Fruit fly (Drosophila melanogaster): ENCODE results near the gene Drice.

The Drice gene

dm6 chr3R:29763804-29764203 is 35.7 kb upstream of the Drice start:
- TF ChIP-seq D1 (tag; optimal IDR thresholded peaks at IDR 0.05) (no peak), CG8301 (tag; optimal IDR thresholded peaks at IDR 0.05) (no peak), CG15710 (tag; optimal IDR thresholded peaks at IDR 0.05) (no peak), CG34367 (tag; optimal IDR thresholded peaks at IDR 0.05) (no peak), CG14655 (GFP tag; optimal IDR thresholded peaks at IDR 0.05) (peak; percentile 29), Ets98B (GFP tag; IDR thresholded peaks at IDR 0.05) (no peak), CG12605 (GFP tag; IDR thresholded peaks at IDR 0.05) (no peak), CG13204 (GFP tag; optimal IDR thresholded peaks at IDR 0.05) (no peak), CG17806 (tag; optimal IDR thresholded peaks at IDR 0.05) (peak; percentile 22), CG8159 (tag; optimal IDR thresholded peaks at IDR 0.05) (peak; percentile 43), Snoo (tag; optimal IDR thresholded peaks at IDR 0.05) (no peak)

dm6 chr3R:29764249-29765042 is 35.0 kb upstream of the Drice start:
- TF ChIP-seq CG8301 (tag; optimal IDR thresholded peaks at IDR 0.05) (no peak), CG12605 (GFP tag; IDR thresholded peaks at IDR 0.05) (no peak), EcR (GFP tag; optimal IDR thresholded peaks at IDR 0.05) (peak; percentile 95), CG13204 (GFP tag; optimal IDR thresholded peaks at IDR 0.05) (peak; percentile 11)

dm6 chr3R:29765267-29766095 is 34.0 kb upstream of the Drice start, which contains the start of gene kay:
Gene kay, plus strand, starts transcription at chr3R:29765995.
- TF ChIP-seq Snoo (tag; optimal IDR thresholded peaks at IDR 0.05), result no peak
- TF ChIP-seq CG15710 (tag; optimal IDR thresholded peaks at IDR 0.05), result no peak
- TF ChIP-seq CG10348 (GFP tag; IDR thresholded peaks at IDR 0.05), result no peak
- peak; percentile 42; the same call in 2 of the 3 replicates for TF ChIP-seq CG4496 (GFP tag; IDR thresholded peaks at IDR 0.05)
- no peak for TF ChIP-seq Pif1A (GFP tag; optimal IDR thresholded peaks at IDR 0.05)
- TF ChIP-seq CG34367 (tag; optimal IDR thresholded peaks at IDR 0.05), result no peak
- no peak for TF ChIP-seq EcR (GFP tag; optimal IDR thresholded peaks at IDR 0.05)
- no peak for TF ChIP-seq fd96Ca (GFP tag; IDR thresholded peaks at IDR 0.05)
- TF ChIP-seq CG32121 (GFP tag; IDR thresholded peaks at IDR 0.05), result no peak
- no peak for TF ChIP-seq CG9948 (tag; optimal IDR thresholded peaks at IDR 0.05)
- no peak for TF ChIP-seq D1 (tag; optimal IDR thresholded peaks at IDR 0.05)
- no peak for TF ChIP-seq CG17806 (tag; optimal IDR thresholded peaks at IDR 0.05)
- TF ChIP-seq CG13204 (GFP tag; optimal IDR thresholded peaks at IDR 0.05), result peak; percentile 7

- no peak for TF ChIP-seq Snoo (tag; optimal IDR thresholded peaks at IDR 0.05)
- TF ChIP-seq CG17806 (tag; optimal IDR thresholded peaks at IDR 0.05), result no peak
These were observed 32.2 kb upstream of the Drice start for dm6 chr3R:29767236-29767635.

dm6 chr3R:29770930-29771329 is 28.5 kb upstream of the Drice start:
- TF ChIP-seq CG8159 (tag; optimal IDR thresholded peaks at IDR 0.05), result no peak
- no peak for TF ChIP-seq CG15710 (tag; optimal IDR thresholded peaks at IDR 0.05)

- TF ChIP-seq CG8301 (tag; optimal IDR thresholded peaks at IDR 0.05), result no peak
- no peak for TF ChIP-seq CG32121 (GFP tag; IDR thresholded peaks at IDR 0.05)
- peak; percentile 49 for TF ChIP-seq CG12605 (GFP tag; IDR thresholded peaks at IDR 0.05)
- TF ChIP-seq Pif1A (GFP tag; optimal IDR thresholded peaks at IDR 0.05), result no peak
- TF ChIP-seq fd96Ca (GFP tag; IDR thresholded peaks at IDR 0.05), result 0 out of 3 replicates have a peak, but pooled peaks have one; percentile 37
- no peak for TF ChIP-seq CG15710 (tag; optimal IDR thresholded peaks at IDR 0.05)
- peak; percentile 83 for TF ChIP-seq EcR (GFP tag; optimal IDR thresholded peaks at IDR 0.05)
- no peak for TF ChIP-seq CG4496 (GFP tag; IDR thresholded peaks at IDR 0.05)
These were observed 27.8 kb upstream of the Drice start for dm6 chr3R:29771645-29772089.

dm6 chr3R:29772090-29772794 is 27.2 kb upstream of the Drice start:
- no peak for TF ChIP-seq CG32121 (GFP tag; IDR thresholded peaks at IDR 0.05)
- no peak for TF ChIP-seq CG17806 (tag; optimal IDR thresholded peaks at IDR 0.05)
- peak; percentile 23 for TF ChIP-seq Snoo (tag; optimal IDR thresholded peaks at IDR 0.05)
- TF ChIP-seq Pif1A (GFP tag; optimal IDR thresholded peaks at IDR 0.05), result no peak
- no peak for TF ChIP-seq gl (tag; optimal IDR thresholded peaks at IDR 0.05)
- TF ChIP-seq fd96Ca (GFP tag; IDR thresholded peaks at IDR 0.05), result no peak
- no peak for TF ChIP-seq D1 (tag; optimal IDR thresholded peaks at IDR 0.05)
- TF ChIP-seq CG12605 (GFP tag; IDR thresholded peaks at IDR 0.05), result no peak
- no peak for TF ChIP-seq CG10348 (GFP tag; IDR thresholded peaks at IDR 0.05)
- TF ChIP-seq CG15710 (tag; optimal IDR thresholded peaks at IDR 0.05), result peak; percentile 13
- no peak for TF ChIP-seq rn (GFP tag; IDR thresholded peaks at IDR 0.05)
- no peak for TF ChIP-seq CG13204 (GFP tag; optimal IDR thresholded peaks at IDR 0.05)
- peak; percentile 73 for TF ChIP-seq CG14655 (GFP tag; optimal IDR thresholded peaks at IDR 0.05)
- 0 out of 2 replicates have a peak, but pooled peaks have one; percentile 37 for TF ChIP-seq Ets98B (GFP tag; IDR thresholded peaks at IDR 0.05)
- TF ChIP-seq CG8159 (tag; optimal IDR thresholded peaks at IDR 0.05), result peak; percentile 67
- peak; percentile 35; the same call in 1 of the 3 replicates for TF ChIP-seq CG4496 (GFP tag; IDR thresholded peaks at IDR 0.05)
- peak; percentile 32 for TF ChIP-seq CG8301 (tag; optimal IDR thresholded peaks at IDR 0.05)
- no peak for TF ChIP-seq CG34367 (tag; optimal IDR thresholded peaks at IDR 0.05)
- TF ChIP-seq CG9948 (tag; optimal IDR thresholded peaks at IDR 0.05), result peak; percentile 32
- no peak for TF ChIP-seq Pif1B (GFP tag; optimal IDR thresholded peaks at IDR 0.05)
- no peak for TF ChIP-seq EcR (GFP tag; optimal IDR thresholded peaks at IDR 0.05)

Measured in whole organism, pupa.